Worm (Caenorhabditis elegans): ENCODE data around the gene srz-18.

ce11 chrV:20664930-20665329 is 38.4 kb downstream of the srz-18 start:
- TF ChIP-seq lin-15B (tag; optimal IDR thresholded peaks at IDR 0.05) (no peak), fkh-10 (GFP tag; optimal IDR thresholded peaks at IDR 0.05) (no peak), nhr-28 (tag; optimal IDR thresholded peaks at IDR 0.05) (no peak), elt-3 (tag; optimal IDR thresholded peaks at IDR 0.05) (no peak), fos-1 (tag; optimal IDR thresholded peaks at IDR 0.05) (no peak)
